Worm (Caenorhabditis elegans): ENCODE data around the gene W01B6.4.
A peak's percentile ranks its signal among the peaks of the same experiment; 100 is the strongest.

W01B6.4 gene

DNA sequence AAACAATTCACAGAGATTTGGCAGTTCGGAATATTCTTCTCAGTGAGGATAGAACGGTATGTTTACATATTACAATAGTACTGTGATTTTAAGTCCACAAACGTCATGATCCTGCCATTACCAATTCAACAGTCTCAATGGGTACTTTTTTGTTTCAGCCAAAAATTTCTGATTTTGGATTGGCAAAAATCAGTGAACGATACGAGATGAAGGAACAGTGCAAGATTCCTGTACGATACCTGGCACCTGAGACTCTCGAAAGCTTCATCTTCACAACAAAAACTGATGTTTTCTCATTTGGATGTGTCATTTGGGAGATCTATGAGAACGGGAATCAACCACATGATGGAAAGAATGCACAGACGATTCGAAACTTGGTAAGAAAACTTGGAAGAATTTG lies 2.7 kb downstream of the W01B6.4 start:
- no peak for TF ChIP-seq hlh-1 (tag; optimal IDR thresholded peaks at IDR 0.05)
- TF ChIP-seq M03D4.4 (tag; optimal IDR thresholded peaks at IDR 0.05), result no peak
- TF ChIP-seq cnd-1 (tag; optimal IDR thresholded peaks at IDR 0.05), result no peak
- TF ChIP-seq ceh-83 (GFP tag; optimal IDR thresholded peaks at IDR 0.05), result no peak
- TF ChIP-seq ham-2 (GFP tag; optimal IDR thresholded peaks at IDR 0.05), result no peak
- no peak for TF ChIP-seq unc-120 (tag; optimal IDR thresholded peaks at IDR 0.05; ENCODE audit: poor library complexity, severe bottlenecking)
- TF ChIP-seq mls-2 (tag; optimal IDR thresholded peaks at IDR 0.05), result no peak
- no peak for TF ChIP-seq unc-62 (GFP tag; optimal IDR thresholded peaks at IDR 0.05)
- no peak for TF ChIP-seq sem-2 (GFP tag; optimal IDR thresholded peaks at IDR 0.05)
- no peak for TF ChIP-seq flh-1 (GFP tag; optimal IDR thresholded peaks at IDR 0.05)
- TF ChIP-seq lin-32 (GFP tag; optimal IDR thresholded peaks at IDR 0.05), result no peak
- TF ChIP-seq unc-39 (tag; optimal IDR thresholded peaks at IDR 0.05), result no peak
- TF ChIP-seq nhr-76 (tag; optimal IDR thresholded peaks at IDR 0.05), result no peak
- no peak for TF ChIP-seq sptf-1 (tag; optimal IDR thresholded peaks at IDR 0.05)
- no peak for TF ChIP-seq mep-1 (tag; optimal IDR thresholded peaks at IDR 0.05)
- TF ChIP-seq ztf-11 (tag; optimal IDR thresholded peaks at IDR 0.05), result no peak
- TF ChIP-seq ceh-43 (GFP tag; optimal IDR thresholded peaks at IDR 0.05), result no peak
- no peak for TF ChIP-seq nhr-12 (tag; optimal IDR thresholded peaks at IDR 0.05)

DNA sequence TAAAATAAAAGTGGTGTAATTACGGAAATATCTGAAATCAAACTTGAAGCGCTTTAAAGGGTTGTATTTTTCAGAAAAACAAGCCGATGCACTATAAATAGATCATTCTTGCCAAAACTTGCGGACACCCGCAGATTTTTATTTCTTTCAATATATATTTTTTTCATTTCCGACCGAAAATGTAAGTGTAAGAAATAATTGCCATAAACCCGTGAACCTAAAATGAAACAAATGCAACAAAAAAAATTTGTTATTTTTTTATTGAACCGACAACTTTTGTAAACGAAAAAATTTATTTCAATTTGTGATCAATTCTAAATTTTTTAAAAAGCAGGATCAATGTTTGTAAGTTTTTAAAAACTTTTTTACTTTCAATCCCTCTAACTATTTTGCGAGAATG lies 5.6 kb downstream of the W01B6.4 start, which contains the start of gene W01B6.6:
Gene W01B6.6, plus strand, starts transcription at position 301 of the 400 bp plus-strand sequence.
- TF ChIP-seq mls-2 (tag; optimal IDR thresholded peaks at IDR 0.05), result no peak
- no peak for TF ChIP-seq ceh-83 (GFP tag; optimal IDR thresholded peaks at IDR 0.05)
- TF ChIP-seq nhr-12 (tag; optimal IDR thresholded peaks at IDR 0.05), result no peak
- TF ChIP-seq nhr-2 (tag; optimal IDR thresholded peaks at IDR 0.05), result no peak

DNA sequence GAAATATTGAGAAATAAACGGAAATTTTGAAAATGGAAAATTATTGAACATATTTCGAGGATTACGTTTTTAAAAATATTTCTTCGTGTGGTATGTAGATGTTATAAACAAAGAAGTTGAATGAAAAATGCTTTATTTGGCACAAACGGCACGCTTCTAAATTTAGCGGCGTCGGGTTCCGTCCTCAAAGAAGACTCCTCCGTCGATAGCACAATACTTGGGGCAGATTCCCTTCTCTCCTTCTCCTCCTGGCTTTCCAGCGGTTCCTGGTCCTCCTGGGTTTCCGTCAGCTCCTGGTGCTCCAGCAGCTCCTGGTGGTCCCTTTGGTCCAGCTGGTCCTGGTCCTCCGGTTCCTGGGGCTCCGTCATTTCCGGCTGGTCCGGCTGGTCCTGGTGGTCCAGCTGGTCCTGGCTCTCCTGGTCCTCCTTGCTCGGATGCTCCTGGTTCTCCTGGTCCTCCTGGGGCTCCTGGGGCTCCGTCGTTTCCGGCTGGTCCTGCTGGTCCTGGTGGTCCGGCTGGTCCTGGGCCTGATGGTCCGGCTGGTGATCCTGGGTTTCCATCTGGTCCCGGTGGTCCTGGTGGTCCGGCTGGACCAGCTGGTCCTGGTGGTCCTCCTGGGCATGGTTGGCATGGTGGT lies 9.2 kb downstream of the W01B6.4 start, which contains the start of gene W01B6.8:
Gene W01B6.8, minus strand, starts transcription at position 51 of the 637 bp plus-strand sequence.
- TF ChIP-seq M03D4.4 (tag; optimal IDR thresholded peaks at IDR 0.05) (no peak), nhr-237 (tag; optimal IDR thresholded peaks at IDR 0.05) (no peak), tbx-8 (GFP tag; optimal IDR thresholded peaks at IDR 0.05) (no peak), nhr-28 (tag; optimal IDR thresholded peaks at IDR 0.05) (no peak), bed-3 (GFP tag; optimal IDR thresholded peaks at IDR 0.05) (no peak), mep-1 (tag; optimal IDR thresholded peaks at IDR 0.05) (no peak), ceh-43 (GFP tag; optimal IDR thresholded peaks at IDR 0.05) (no peak), sem-2 (GFP tag; optimal IDR thresholded peaks at IDR 0.05) (no peak), nhr-76 (tag; optimal IDR thresholded peaks at IDR 0.05) (no peak), flh-1 (GFP tag; optimal IDR thresholded peaks at IDR 0.05) (no peak), lin-13 (tag; optimal IDR thresholded peaks at IDR 0.05) (no peak)

DNA sequence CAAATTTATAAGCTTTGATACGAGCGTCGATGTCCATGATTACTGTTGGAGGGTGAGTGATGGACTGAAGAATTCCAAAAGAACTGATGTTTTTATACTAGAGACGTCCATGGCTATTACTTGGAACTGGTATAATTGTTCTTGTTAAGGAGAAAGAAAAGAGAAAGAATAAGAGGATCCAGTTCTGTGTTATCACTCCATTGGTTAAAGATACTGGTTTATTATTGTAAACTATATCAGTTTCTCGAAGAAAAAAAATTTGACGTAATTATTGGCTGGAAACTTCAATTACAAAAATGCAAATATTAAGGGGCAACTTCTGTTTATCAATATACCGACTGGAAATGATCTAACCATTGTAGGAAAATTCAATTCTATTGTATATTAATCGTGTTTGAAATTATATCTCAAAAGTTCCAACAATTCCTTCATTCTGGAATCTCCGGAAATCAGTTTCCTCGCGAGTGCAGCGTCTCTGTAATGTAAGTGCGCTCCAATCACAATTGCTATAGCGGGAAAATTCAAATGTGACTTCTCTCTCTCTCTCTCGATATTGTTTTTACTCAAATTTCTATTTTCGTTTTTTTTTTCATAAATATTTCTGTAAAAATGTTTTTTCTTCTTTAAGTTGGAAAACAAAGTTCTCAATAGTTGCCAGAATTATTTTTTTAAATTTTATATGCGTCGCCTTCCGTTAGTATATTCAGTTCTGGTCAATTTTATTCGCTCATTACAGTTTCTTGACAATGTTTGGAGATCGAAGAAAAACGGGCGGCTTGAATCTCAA lies 10.3 kb downstream of the W01B6.4 start, which contains the start of the genes col-2 and ndc-80:
Gene col-2, minus strand, starts transcription at position 51 of the 787 bp plus-strand sequence.
Gene ndc-80, plus strand, starts transcription at position 737 of the 787 bp plus-strand sequence.
- TF ChIP-seq M03D4.4 (tag; optimal IDR thresholded peaks at IDR 0.05), result no peak
- no peak for TF ChIP-seq drap-1 (GFP tag; optimal IDR thresholded peaks at IDR 0.05)
- TF ChIP-seq lin-32 (GFP tag; optimal IDR thresholded peaks at IDR 0.05), result no peak
- TF ChIP-seq snpc-4 (tag; optimal IDR thresholded peaks at IDR 0.05), result no peak
- TF ChIP-seq nhr-2 (tag; optimal IDR thresholded peaks at IDR 0.05), result no peak
- no peak for TF ChIP-seq mab-5 (tag; optimal IDR thresholded peaks at IDR 0.05)
- TF ChIP-seq sptf-1 (tag; optimal IDR thresholded peaks at IDR 0.05), result no peak
- no peak for TF ChIP-seq nhr-76 (tag; optimal IDR thresholded peaks at IDR 0.05)
- no peak for TF ChIP-seq bed-3 (GFP tag; optimal IDR thresholded peaks at IDR 0.05)
- no peak for TF ChIP-seq sem-2 (GFP tag; optimal IDR thresholded peaks at IDR 0.05)
- TF ChIP-seq flh-1 (GFP tag; optimal IDR thresholded peaks at IDR 0.05), result no peak
- no peak for TF ChIP-seq zip-8 (tag; optimal IDR thresholded peaks at IDR 0.05)
- TF ChIP-seq ces-1 (GFP tag; optimal IDR thresholded peaks at IDR 0.05), result peak; percentile 60
- TF ChIP-seq cnd-1 (tag; optimal IDR thresholded peaks at IDR 0.05), result no peak
- TF ChIP-seq ceh-83 (GFP tag; optimal IDR thresholded peaks at IDR 0.05), result no peak
- TF ChIP-seq lsy-2 (tag; optimal IDR thresholded peaks at IDR 0.05), result peak; percentile 75
- peak; percentile 78 for TF ChIP-seq unc-120 (tag; optimal IDR thresholded peaks at IDR 0.05; ENCODE audit: poor library complexity, severe bottlenecking)
- TF ChIP-seq unc-62 (GFP tag; optimal IDR thresholded peaks at IDR 0.05), result peak; percentile 20
- no peak for TF ChIP-seq hlh-1 (tag; optimal IDR thresholded peaks at IDR 0.05)
- no peak for TF ChIP-seq ceh-43 (GFP tag; optimal IDR thresholded peaks at IDR 0.05)
- peak; percentile 88 for TF ChIP-seq ceh-39 (tag; optimal IDR thresholded peaks at IDR 0.05)
- no peak for TF ChIP-seq mls-2 (tag; optimal IDR thresholded peaks at IDR 0.05)
- no peak for TF ChIP-seq elt-3 (tag; optimal IDR thresholded peaks at IDR 0.05)
- TF ChIP-seq ham-2 (GFP tag; optimal IDR thresholded peaks at IDR 0.05), result no peak
- TF ChIP-seq nhr-12 (tag; optimal IDR thresholded peaks at IDR 0.05), result no peak
- TF ChIP-seq mep-1 (tag; optimal IDR thresholded peaks at IDR 0.05), result no peak
- no peak for TF ChIP-seq tbx-8 (GFP tag; optimal IDR thresholded peaks at IDR 0.05)
- TF ChIP-seq ztf-11 (tag; optimal IDR thresholded peaks at IDR 0.05), result no peak
- TF ChIP-seq elt-1 (tag; optimal IDR thresholded peaks at IDR 0.05; ENCODE audit: borderline replicate concordance, insufficient read depth), result no peak
- TF ChIP-seq lin-13 (tag; optimal IDR thresholded peaks at IDR 0.05), result no peak
- TF ChIP-seq nhr-28 (tag; optimal IDR thresholded peaks at IDR 0.05), result no peak
- peak; percentile 44 for TF ChIP-seq pha-4 (tag; optimal IDR thresholded peaks at IDR 0.05)
- TF ChIP-seq blmp-1 (tag; optimal IDR thresholded peaks at IDR 0.05), result no peak
- peak; percentile 65 for TF ChIP-seq nhr-237 (tag; optimal IDR thresholded peaks at IDR 0.05)
- no peak for TF ChIP-seq unc-39 (tag; optimal IDR thresholded peaks at IDR 0.05)

All from whole organism, mixed stage, embryonic.